Fruit fly (Drosophila melanogaster) whole organism, embryonic: ENCODE results near the gene loqs.

Experiments used
- CG10431 ChIP-seq: fragments of 200-800 bp; sonication (Bioruptor generic); optimal IDR thresholded peaks from 3 replicates; lab custom pipeline; 2018; ENCODE audit warnings: missing biosample characterization, mild to moderate bottlenecking, missing genetic modification characterization
- CG1529 ChIP-seq: fragments of 200-800 bp; sonication (Bioruptor generic); optimal IDR thresholded peaks from 3 replicates; lab custom pipeline; 2018; ENCODE audit warnings: missing biosample characterization, missing genetic modification characterization
- CG15479 ChIP-seq: fragments of 200-800 bp; sonication (Bioruptor generic); optimal IDR thresholded peaks from 3 replicates; lab custom pipeline; 2019; ENCODE audit warnings: missing biosample characterization, mild to moderate bottlenecking, missing genetic modification characterization, moderate library complexity
- CG1603 ChIP-seq: fragments of 200-800 bp; sonication (Bioruptor generic); optimal IDR thresholded peaks from 2 replicates; lab custom pipeline; 2019; ENCODE audit warnings: missing biosample characterization, mild to moderate bottlenecking, missing genetic modification characterization, moderate library complexity
- CG16779 ChIP-seq: fragments of 200-800 bp; sonication (Bioruptor generic); IDR thresholded peaks from 2 replicates; pipeline ENCODE4 v1.3.6; 2022; ENCODE audit warnings: missing biosample characterization, missing genetic modification characterization
- CG17612 ChIP-seq: fragments of 200-800 bp; sonication (Bioruptor generic); IDR thresholded peaks from 2 replicates; pipeline ENCODE4 v1.3.6; 2022; ENCODE audit warnings: missing biosample characterization, missing genetic modification characterization
- CG1792 ChIP-seq: fragments of 200-800 bp; sonication (Bioruptor generic); optimal IDR thresholded peaks from 2 replicates; lab custom pipeline; 2016; ENCODE audit warnings: missing biosample characterization, missing genetic modification characterization
- CG1832 ChIP-seq: fragments of 200-800 bp; sonication (Bioruptor generic); optimal IDR thresholded peaks from 2 replicates; lab custom pipeline; 2017; ENCODE audit warnings: missing biosample characterization, mild to moderate bottlenecking, missing genetic modification characterization, inconsistent platforms
- CG18599 ChIP-seq: fragments of 200-800 bp; sonication (Bioruptor generic); optimal IDR thresholded peaks from 3 replicates; lab custom pipeline; 2017; ENCODE audit warnings: missing biosample characterization, missing genetic modification characterization, mild to moderate bottlenecking, moderate library complexity, missing genetic modification reagents
- CG2202 ChIP-seq: fragments of 200-800 bp; sonication (Bioruptor generic); optimal IDR thresholded peaks from 2 replicates; lab custom pipeline; 2018; ENCODE audit warnings: missing biosample characterization, mild to moderate bottlenecking, missing genetic modification characterization
- CG3407 ChIP-seq: fragments of 200-800 bp; sonication (Bioruptor generic); optimal IDR thresholded peaks from 2 replicates; lab custom pipeline; 2018; ENCODE audit warnings: missing biosample characterization, mild to moderate bottlenecking, missing genetic modification characterization
- CG4328 ChIP-seq: fragments of 200-800 bp; sonication (Bioruptor generic); optimal IDR thresholded peaks from 3 replicates; lab custom pipeline; 2017; ENCODE audit warnings: missing biosample characterization, missing genetic modification reagents, missing genetic modification characterization
- CG6791 ChIP-seq: fragments of 200-800 bp; sonication (Bioruptor generic); IDR thresholded peaks from 3 replicates; pipeline ENCODE4 v1.3.6; 2022; ENCODE audit warnings: missing biosample characterization, missing genetic modification characterization; ENCODE audit not compliant: partially characterized antibody
- CG8089 ChIP-seq: fragments of 200-800 bp; sonication (Bioruptor generic); optimal IDR thresholded peaks from 3 replicates; lab custom pipeline; 2016; ENCODE audit warnings: missing biosample characterization, missing genetic modification characterization
- CG8281 ChIP-seq: fragments of 200-800 bp; sonication (Bioruptor generic); optimal IDR thresholded peaks from 2 replicates; lab custom pipeline; 2018; ENCODE audit warnings: missing biosample characterization, mild to moderate bottlenecking, missing genetic modification characterization, moderate library complexity
- Deaf1 ChIP-seq: fragments of 200-800 bp; optimal IDR thresholded peaks from 3 replicates; lab custom pipeline; 2019; ENCODE audit warnings: missing biosample characterization, mild to moderate bottlenecking, missing genetic modification characterization, moderate library complexity
- Hmr ChIP-seq: fragments of 200-800 bp; sonication (Bioruptor generic); optimal IDR thresholded peaks from 3 replicates; lab custom pipeline; 2017; ENCODE audit warnings: mild to moderate bottlenecking, missing biosample characterization, missing genetic modification reagents, missing genetic modification characterization
- Hmx ChIP-seq: fragments of 200-800 bp; sonication (Bioruptor generic); optimal IDR thresholded peaks from 2 replicates; lab custom pipeline; 2016; ENCODE audit warnings: missing biosample characterization, missing genetic modification characterization
- Mrtf ChIP-seq: fragments of 200-800 bp; sonication (Bioruptor generic); IDR thresholded peaks from 3 replicates; pipeline ENCODE4 v1.3.6; 2022; ENCODE audit warnings: missing biosample characterization, missing genetic modification characterization
- Ravus ChIP-seq: fragments of 200-800 bp; sonication (Bioruptor generic); IDR thresholded peaks from 2 replicates; pipeline ENCODE4 v1.3.6; 2022; ENCODE audit warnings: missing biosample characterization, missing genetic modification characterization
- Rfx ChIP-seq: fragments of 200-800 bp; sonication (Bioruptor generic); IDR thresholded peaks from 2 replicates; pipeline ENCODE4 v1.3.6; 2022; ENCODE audit warnings: missing biosample characterization, missing genetic modification characterization
- Rx ChIP-seq: fragments of 200-800 bp; sonication (Bioruptor generic); IDR thresholded peaks from 2 replicates; pipeline ENCODE4 v1.3.6; 2022; ENCODE audit warnings: missing biosample characterization, missing genetic modification characterization
- Six4 ChIP-seq: fragments of 200-800 bp; sonication (Bioruptor generic); optimal IDR thresholded peaks from 2 replicates; lab custom pipeline; 2016; ENCODE audit warnings: missing biosample characterization, missing genetic modification characterization
- Taf1 ChIP-seq: fragments of 200-800 bp; sonication (Bioruptor generic); IDR thresholded peaks from 2 replicates; pipeline ENCODE4 v1.3.6; 2022; ENCODE audit warnings: missing biosample characterization, missing genetic modification characterization
- Trl ChIP-seq, 3 experiments: fragments of >200 bp in 2 of 3; fragments of 200-800 bp in 1 of 3; sonication (Bioruptor generic) in 1 of 3; optimal IDR thresholded peaks; 2 replicates in 1 of 3; 3 replicates in 2 of 3; lab custom pipeline; 2016 to 2017; ENCODE audit warnings: missing biosample characterization in 1 of 3, missing genetic modification characterization in 1 of 3
- Vsx1 ChIP-seq: fragments of 200-800 bp; sonication (Bioruptor generic); optimal IDR thresholded peaks from 2 replicates; lab custom pipeline; 2017; ENCODE audit warnings: missing biosample characterization, mild to moderate bottlenecking, missing genetic modification characterization, missing genetic modification reagents
- YL-1 ChIP-seq: fragments of 200-800 bp; sonication (Bioruptor generic); optimal IDR thresholded peaks from 3 replicates; lab custom pipeline; 2017; ENCODE audit warnings: missing biosample characterization, mild to moderate bottlenecking, missing genetic modification characterization
- al ChIP-seq: fragments of 200-800 bp; sonication (Bioruptor generic); IDR thresholded peaks from 2 replicates; pipeline ENCODE4 v1.3.6; 2022; ENCODE audit warnings: missing biosample characterization, missing genetic modification characterization
- ara ChIP-seq: fragments of 200-800 bp; sonication (Bioruptor generic); IDR thresholded peaks from 2 replicates; pipeline ENCODE4 v1.3.6; 2022; ENCODE audit warnings: missing biosample characterization, missing genetic modification characterization
- bbx ChIP-seq: fragments of 200-800 bp; sonication (Bioruptor generic); IDR thresholded peaks from 2 replicates; pipeline ENCODE4 v1.3.6; 2022; ENCODE audit warnings: missing biosample characterization, missing genetic modification characterization; ENCODE audit not compliant: partially characterized antibody
- dysf ChIP-seq: fragments of 200-800 bp; sonication (Bioruptor generic); IDR thresholded peaks from 3 replicates; pipeline ENCODE4 v1.3.6; 2022; ENCODE audit warnings: missing biosample characterization, missing genetic modification characterization
- fru ChIP-seq: fragments of >200 bp; optimal IDR thresholded peaks from 2 replicates; lab custom pipeline; 2017
- ftz-f1 ChIP-seq: fragments of 200-800 bp; sonication (Bioruptor generic); optimal IDR thresholded peaks from 2 replicates; lab custom pipeline; 2016; ENCODE audit warnings: missing biosample characterization, missing genetic modification characterization
- fu2 ChIP-seq: fragments of 200-800 bp; sonication (Bioruptor generic); optimal IDR thresholded peaks from 2 replicates; lab custom pipeline; 2016; ENCODE audit warnings: missing biosample characterization, missing genetic modification characterization
- grau ChIP-seq: fragments of 200-800 bp; optimal IDR thresholded peaks from 3 replicates; lab custom pipeline; 2019; ENCODE audit warnings: missing biosample characterization, mild to moderate bottlenecking, missing genetic modification characterization, moderate library complexity
- gt ChIP-seq: fragments of 200-800 bp; sonication (Bioruptor generic); IDR thresholded peaks from 2 replicates; pipeline ENCODE4 v1.3.6; 2022; ENCODE audit warnings: missing biosample characterization, missing genetic modification characterization
- klu ChIP-seq: fragments of 200-800 bp; sonication (Bioruptor generic); IDR thresholded peaks from 2 replicates; pipeline ENCODE4 v1.3.6; 2022; ENCODE audit warnings: missing biosample characterization, missing genetic modification characterization
- luna ChIP-seq: fragments of 200-800 bp; sonication (Bioruptor generic); optimal IDR thresholded peaks from 2 replicates; lab custom pipeline; 2016; ENCODE audit warnings: missing biosample characterization, missing genetic modification characterization
- mirr ChIP-seq: fragments of 200-800 bp; sonication (Bioruptor generic); optimal IDR thresholded peaks from 3 replicates; lab custom pipeline; 2018; ENCODE audit warnings: missing biosample characterization, mild to moderate bottlenecking, missing genetic modification characterization
- nerfin-1 ChIP-seq: fragments of 200-800 bp; sonication (Bioruptor generic); optimal IDR thresholded peaks from 3 replicates; lab custom pipeline; 2019; ENCODE audit warnings: missing biosample characterization, mild to moderate bottlenecking, missing genetic modification characterization, moderate library complexity
- nmo ChIP-seq: fragments of 200-800 bp; sonication (Bioruptor generic); optimal IDR thresholded peaks from 2 replicates; lab custom pipeline; 2018; ENCODE audit warnings: missing biosample characterization, mild to moderate bottlenecking, missing genetic modification characterization, moderate library complexity
- pan ChIP-seq, 4 experiments: fragments of >200 bp in 3 of 4; fragments of 200-800 bp in 1 of 4; sonication (Bioruptor generic) in 1 of 4; optimal IDR thresholded peaks in 3 of 4; IDR thresholded peaks in 1 of 4; 2 replicates each; pipeline versions ENCODE4 v1.3.6 to Lab custom; 2017 to 2022; ENCODE audit warnings: missing biosample characterization in 2 of 4, missing genetic modification characterization in 2 of 4, mixed read lengths in 1 of 4
- pb ChIP-seq: fragments of 200-800 bp; sonication (Bioruptor generic); optimal IDR thresholded peaks from 3 replicates; lab custom pipeline; 2016; ENCODE audit warnings: missing biosample characterization, missing genetic modification characterization
- row ChIP-seq: fragments of 200-800 bp; sonication (Bioruptor generic); IDR thresholded peaks from 3 replicates; pipeline ENCODE4 v1.3.6; 2022; ENCODE audit warnings: missing biosample characterization, missing genetic modification characterization
- run ChIP-seq: fragments of 200-800 bp; sonication (Bioruptor generic); optimal IDR thresholded peaks from 3 replicates; lab custom pipeline; 2018; ENCODE audit warnings: missing biosample characterization, mild to moderate bottlenecking, missing genetic modification characterization
- seq ChIP-seq: fragments of 200-800 bp; sonication (Bioruptor generic); IDR thresholded peaks from 2 replicates; pipeline ENCODE4 v1.3.6; 2022; ENCODE audit warnings: missing biosample characterization, missing genetic modification characterization
- slp2 ChIP-seq: fragments of 200-800 bp; sonication (Bioruptor generic); optimal IDR thresholded peaks from 2 replicates; lab custom pipeline; 2016; ENCODE audit warnings: missing biosample characterization, missing genetic modification characterization
- toy ChIP-seq: fragments of 200-800 bp; sonication (Bioruptor generic); IDR thresholded peaks from 2 replicates; pipeline ENCODE4 v1.3.6; 2022; ENCODE audit warnings: missing biosample characterization, missing genetic modification characterization
- zen2 ChIP-seq: fragments of 200-800 bp; sonication (Bioruptor generic); IDR thresholded peaks from 3 replicates; pipeline ENCODE4 v1.3.6; 2022; ENCODE audit warnings: missing biosample characterization, missing genetic modification characterization; ENCODE audit not compliant: partially characterized antibody
- zfh1 ChIP-seq: fragments of 200-800 bp; sonication (Bioruptor generic); IDR thresholded peaks from 3 replicates; pipeline ENCODE4 v1.3.6; 2022; ENCODE audit warnings: missing biosample characterization, missing genetic modification characterization

loqs gene

dm6 chr2L:13368940-13369339, 13.5 kb upstream of the loqs start, which contains the start of gene CG31855 (continued):
- TF ChIP-seq grau (tag; lab: Kevin White, UChicago) = peak; percentile 83
- no peak for TF ChIP-seq CG15479 (GFP tag; lab: Kevin White, UChicago)
- peak; percentile 50; the same call in 1 of the 2 replicates for TF ChIP-seq seq (GFP tag; lab: Robert Waterston, UW)
- TF ChIP-seq Trl (optimal IDR thresholded peaks at IDR 0.05; lab: Kevin White, UChicago) = no peak
- peak; percentile 79 for TF ChIP-seq Trl (GFP tag; optimal IDR thresholded peaks at IDR 0.05; lab: Kevin White, UChicago)
- TF ChIP-seq bbx = no peak
- TF ChIP-seq row (GFP tag; lab: Robert Waterston, UW) = peak; percentile 95
- TF ChIP-seq pan (optimal IDR thresholded peaks at IDR 0.05; lab: Kevin White, UChicago) = no peak
- TF ChIP-seq pan (GFP tag; optimal IDR thresholded peaks at IDR 0.05 in 1 of 2, IDR thresholded peaks at IDR 0.05 in 1 of 2) = peak in 1 of 2 experiments; percentile 88
- TF ChIP-seq CG2202 (tag; lab: Kevin White, UChicago) = peak; percentile 53
- peak; percentile 62 for TF ChIP-seq nmo (GFP tag; lab: Kevin White, UChicago)
- TF ChIP-seq Hmr = peak; percentile 85
- peak; percentile 67 for TF ChIP-seq CG10431
- TF ChIP-seq CG1603 (tag; lab: Kevin White, UChicago) = peak; percentile 68
- peak; percentile 62; the same call in 1 of the 2 replicates for TF ChIP-seq ara
- TF ChIP-seq Ravus = peak; percentile 9; the same call in 1 of the 2 replicates
- TF ChIP-seq zen2 (GFP tag; lab: Robert Waterston, UW) = no peak
- peak; percentile 49 for TF ChIP-seq CG8281 (tag; lab: Kevin White, UChicago)
- peak; percentile 54; the same call in 2 of the 3 replicates for TF ChIP-seq Mrtf (GFP tag; lab: Robert Waterston, UW)
- TF ChIP-seq CG4328 = peak; percentile 80
- TF ChIP-seq CG3407 (GFP tag; lab: Kevin White, UChicago) = peak; percentile 67
- peak; percentile 39 for TF ChIP-seq CG17612
- TF ChIP-seq CG18599 (GFP tag; lab: Kevin White, UChicago) = peak; percentile 86
- TF ChIP-seq dysf (GFP tag; lab: Robert Waterston, UW) = peak; percentile 83
- peak; percentile 68 for TF ChIP-seq Six4 (GFP tag; lab: Kevin White, UChicago)
- peak; percentile 78 for TF ChIP-seq Hmx (GFP tag; lab: Kevin White, UChicago)
- no peak for TF ChIP-seq pb
- TF ChIP-seq Rfx (GFP tag; lab: Robert Waterston, UW) = peak; percentile 95
- no peak for TF ChIP-seq gt
- TF ChIP-seq YL-1 (GFP tag; lab: Kevin White, UChicago) = peak; percentile 79
- TF ChIP-seq Taf1 (GFP tag; lab: Robert Waterston, UW) = peak; percentile 77
- TF ChIP-seq CG8089 (GFP tag; lab: Kevin White, UChicago) = peak; percentile 43
- TF ChIP-seq CG1529 (GFP tag; lab: Kevin White, UChicago) = peak; percentile 56
- TF ChIP-seq fu2 (GFP tag; lab: Kevin White, UChicago) = peak; percentile 69
- peak; percentile 66 for TF ChIP-seq mirr
- no peak for TF ChIP-seq toy (GFP tag; lab: Robert Waterston, UW)
- no peak for TF ChIP-seq fru (lab: Kevin White, UChicago)
- peak; percentile 63 for TF ChIP-seq nerfin-1 (tag; lab: Kevin White, UChicago)
- peak; percentile 86 for TF ChIP-seq CG16779 (GFP tag; lab: Robert Waterston, UW)
- TF ChIP-seq Deaf1 (tag; lab: Kevin White, UChicago) = peak; percentile 52
- peak; percentile 36 for TF ChIP-seq Vsx1 (GFP tag; lab: Kevin White, UChicago)
- TF ChIP-seq run (tag; lab: Kevin White, UChicago) = peak; percentile 41
- no peak for TF ChIP-seq ftz-f1 (GFP tag; lab: Kevin White, UChicago)
- peak; percentile 61 for TF ChIP-seq al (GFP tag; lab: Robert Waterston, UW)
- TF ChIP-seq luna (GFP tag; lab: Kevin White, UChicago) = peak; percentile 16
- TF ChIP-seq slp2 (GFP tag; lab: Kevin White, UChicago) = peak; percentile 39
- peak; percentile 88 for TF ChIP-seq zfh1 (GFP tag; lab: Robert Waterston, UW)
- 0 out of 2 replicates have a peak, but pooled peaks have one; percentile 9 for TF ChIP-seq Rx (GFP tag; lab: Robert Waterston, UW)
- 0 out of 3 replicates have a peak, but pooled peaks have one; percentile 16 for TF ChIP-seq CG6791
- TF ChIP-seq klu (GFP tag; lab: Robert Waterston, UW) = peak; percentile 62
- no peak for TF ChIP-seq CG1832 (GFP tag; lab: Kevin White, UChicago)
- no peak for TF ChIP-seq CG1792
